Worm (Caenorhabditis elegans): ENCODE results near the gene cnb-1.

Gene cnb-1

ce11 chrV:11334193-11334592 lies 41.3 kb upstream of the cnb-1 start, which contains the start of gene T02E9.6:
Gene T02E9.6 (minus strand): TSS chrV:11334293.
- no peak for TF ChIP-seq madf-2 (tag; optimal IDR thresholded peaks at IDR 0.05)
- no peak for TF ChIP-seq F13H6.1 (tag; optimal IDR thresholded peaks at IDR 0.05)
- no peak for TF ChIP-seq ama-1 (optimal IDR thresholded peaks at IDR 0.05)

DNA sequence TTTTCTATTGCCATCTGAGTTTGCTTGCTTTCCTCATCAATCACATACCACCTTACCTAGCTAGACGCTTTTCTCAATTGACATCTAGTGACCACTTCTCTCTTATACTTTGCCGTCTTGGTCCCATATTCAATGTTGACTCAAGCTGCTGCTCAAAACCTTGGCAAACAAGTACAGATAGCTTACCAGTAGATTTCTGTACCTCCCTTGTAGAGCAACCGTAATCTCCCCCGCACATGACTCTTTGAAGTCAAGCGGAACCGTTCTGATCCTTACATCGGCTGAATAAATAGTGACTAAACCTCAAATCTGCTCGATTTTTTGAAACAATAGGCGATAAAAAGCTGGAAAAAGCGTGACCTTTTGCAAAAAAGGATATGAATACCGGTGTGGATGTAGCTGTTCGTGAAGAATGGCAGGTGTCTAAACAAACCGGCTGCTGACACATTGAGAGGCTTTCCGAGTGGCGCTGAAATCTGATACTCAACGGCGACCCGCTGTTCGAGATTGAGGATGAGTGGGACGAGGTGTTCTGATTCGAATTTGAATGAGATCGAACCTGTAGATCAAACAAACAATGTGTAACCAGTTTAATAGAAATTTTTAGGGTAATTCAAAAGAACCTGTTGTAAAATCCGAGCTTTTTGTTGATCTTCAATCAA lies 39.7 kb upstream of the cnb-1 start:
- no peak for TF ChIP-seq ttx-3 (tag; optimal IDR thresholded peaks at IDR 0.05)
- peak; percentile 95 for TF ChIP-seq pax-1 (tag; optimal IDR thresholded peaks at IDR 0.05)
- TF ChIP-seq lin-11 (tag; optimal IDR thresholded peaks at IDR 0.05) = no peak
- peak; percentile 97 for TF ChIP-seq ceh-34 (tag; optimal IDR thresholded peaks at IDR 0.05)
- TF ChIP-seq pha-2 (tag; optimal IDR thresholded peaks at IDR 0.05) = peak; percentile 5

DNA sequence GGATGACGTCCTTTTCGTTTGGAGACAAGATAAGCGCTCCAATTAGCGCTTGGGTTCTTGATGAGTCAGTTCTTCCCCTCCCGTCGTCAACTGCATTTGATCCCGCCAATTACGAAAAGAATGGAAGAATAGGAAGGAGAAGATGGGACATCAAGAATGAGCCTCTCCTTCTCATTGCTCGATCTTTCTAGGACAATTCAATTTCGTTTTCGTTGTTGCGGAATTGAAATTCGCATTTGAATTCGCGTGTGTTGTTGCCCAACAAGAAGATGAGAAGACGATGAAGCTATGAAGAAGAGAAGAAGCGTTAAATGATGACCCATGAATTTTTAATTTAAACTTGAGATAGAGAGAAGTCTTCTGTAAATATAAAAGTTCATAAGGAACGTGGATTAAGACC lies 38.7 kb upstream of the cnb-1 start:
- TF ChIP-seq pha-2 (tag; optimal IDR thresholded peaks at IDR 0.05) (no peak), tbx-7 (tag; optimal IDR thresholded peaks at IDR 0.05) (no peak), unc-42 (tag; optimal IDR thresholded peaks at IDR 0.05) (peak; percentile 90), ceh-24 (tag; optimal IDR thresholded peaks at IDR 0.05) (no peak), hlh-8 (tag; optimal IDR thresholded peaks at IDR 0.05) (no peak), npax-4 (tag; optimal IDR thresholded peaks at IDR 0.05) (no peak)

ce11 chrV:11341130-11341675 lies 34.3 kb upstream of the cnb-1 start:
- TF ChIP-seq ceh-34 (tag; optimal IDR thresholded peaks at IDR 0.05) = peak; percentile 16
- TF ChIP-seq tbx-2 (tag; optimal IDR thresholded peaks at IDR 0.05) = peak; percentile 13
- TF ChIP-seq ceh-31 (tag; optimal IDR thresholded peaks at IDR 0.05) = peak; percentile 38
- no peak for TF ChIP-seq sdc-2 (tag; optimal IDR thresholded peaks at IDR 0.05)
- no peak for TF ChIP-seq dmd-4 (tag; optimal IDR thresholded peaks at IDR 0.05; ENCODE audit: borderline replicate concordance)
- no peak for TF ChIP-seq ttx-3 (tag; optimal IDR thresholded peaks at IDR 0.05)
- no peak for TF ChIP-seq dve-1 (tag; optimal IDR thresholded peaks at IDR 0.05)
- TF ChIP-seq gmeb-2 (tag; optimal IDR thresholded peaks at IDR 0.05) = no peak
- TF ChIP-seq ref-2 (tag; optimal IDR thresholded peaks at IDR 0.05) = peak; percentile 26
- no peak for TF ChIP-seq hlh-30 (tag; optimal IDR thresholded peaks at IDR 0.05; ENCODE audit: insufficient read depth)
- peak; percentile 24 for TF ChIP-seq ceh-19 (GFP tag; optimal IDR thresholded peaks at IDR 0.05)
- no peak for TF ChIP-seq K02D7.2 (tag; optimal IDR thresholded peaks at IDR 0.05)
- peak; percentile 97 for TF ChIP-seq unc-42 (tag; optimal IDR thresholded peaks at IDR 0.05)

ce11 chrV:11341913-11342312 lies 33.6 kb upstream of the cnb-1 start, which contains the start of gene T02E9.5:
Gene T02E9.5 (plus strand): TSS chrV:11342233.
- TF ChIP-seq ztf-16 (tag; optimal IDR thresholded peaks at IDR 0.05) (no peak), unc-42 (tag; optimal IDR thresholded peaks at IDR 0.05) (peak; percentile 91)

DNA sequence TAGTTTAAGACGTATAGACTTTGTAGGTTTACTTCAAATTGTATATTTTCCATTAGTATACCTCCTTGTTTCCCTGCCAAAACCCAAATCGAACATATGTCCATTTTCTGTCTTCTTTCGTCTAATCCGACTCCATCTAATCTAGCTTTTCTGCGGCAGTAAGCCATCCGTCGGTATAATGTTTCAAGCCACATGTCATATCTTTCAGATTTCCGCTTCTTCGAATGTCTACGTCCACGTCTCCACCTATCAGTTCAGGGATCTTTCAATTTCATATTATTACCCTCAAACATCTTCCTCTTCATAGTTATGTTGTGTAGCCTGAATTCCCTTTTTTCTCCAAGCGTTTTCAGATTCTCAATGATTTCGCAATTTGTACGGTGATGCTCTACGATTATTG lies 31.4 kb upstream of the cnb-1 start:
- TF ChIP-seq ama-1 (optimal IDR thresholded peaks at IDR 0.05) (peak; percentile 3), syd-9 (tag; optimal IDR thresholded peaks at IDR 0.05) (no peak)

- no peak for TF ChIP-seq elt-4 (tag; optimal IDR thresholded peaks at IDR 0.05)
- no peak for TF ChIP-seq ceh-34 (tag; optimal IDR thresholded peaks at IDR 0.05)
- TF ChIP-seq odd-2 (tag; optimal IDR thresholded peaks at IDR 0.05) = no peak
- peak; percentile 75 for TF ChIP-seq ama-1 (optimal IDR thresholded peaks at IDR 0.05)
- TF ChIP-seq gmeb-2 (tag; optimal IDR thresholded peaks at IDR 0.05) = peak; percentile 24
- TF ChIP-seq ref-2 (tag; optimal IDR thresholded peaks at IDR 0.05) = no peak
Measured at ce11 chrV:11344816-11345336, 30.7 kb upstream of the cnb-1 start.

Measured in whole organism, late embryonic.